Worm (Caenorhabditis elegans): ENCODE results near the gene F43C1.7.

The F43C1.7 gene

ce11 chrIII:4195306-4196008 lies 46.9 kb downstream of the F43C1.7 start:
- TF ChIP-seq hlh-8 (tag; optimal IDR thresholded peaks at IDR 0.05), result peak; percentile 94
- peak; percentile 82 for TF ChIP-seq ama-1 (optimal IDR thresholded peaks at IDR 0.05)
- TF ChIP-seq syd-9 (tag; optimal IDR thresholded peaks at IDR 0.05), result no peak

- TF ChIP-seq zip-5 (tag; optimal IDR thresholded peaks at IDR 0.05) (no peak), sox-4 (tag; optimal IDR thresholded peaks at IDR 0.05) (no peak), ceh-18 (tag; optimal IDR thresholded peaks at IDR 0.05) (no peak), ceh-31 (tag; optimal IDR thresholded peaks at IDR 0.05) (no peak), unc-55 (GFP tag; optimal IDR thresholded peaks at IDR 0.05) (no peak), pax-1 (tag; optimal IDR thresholded peaks at IDR 0.05) (no peak), ref-2 (tag; optimal IDR thresholded peaks at IDR 0.05) (no peak), ceh-48 (tag; optimal IDR thresholded peaks at IDR 0.05) (no peak), hlh-15 (tag; optimal IDR thresholded peaks at IDR 0.05) (no peak), ttx-3 (tag; optimal IDR thresholded peaks at IDR 0.05) (no peak), fax-1 (tag; optimal IDR thresholded peaks at IDR 0.05) (no peak), hlh-8 (tag; optimal IDR thresholded peaks at IDR 0.05) (no peak), lin-11 (tag; optimal IDR thresholded peaks at IDR 0.05) (no peak), Y22D7AL.16 (tag; optimal IDR thresholded peaks at IDR 0.05) (no peak)
Measured at ce11 chrIII:4194349-4195110, 47.8 kb downstream of the F43C1.7 start.

- TF ChIP-seq ceh-22 (tag; optimal IDR thresholded peaks at IDR 0.05) (no peak), pax-1 (tag; optimal IDR thresholded peaks at IDR 0.05) (peak; percentile 77), hlh-6 (tag; optimal IDR thresholded peaks at IDR 0.05) (no peak), hlh-8 (tag; optimal IDR thresholded peaks at IDR 0.05) (no peak), T23F11.4 (GFP tag; optimal IDR thresholded peaks at IDR 0.05) (no peak), ceh-2 (tag; optimal IDR thresholded peaks at IDR 0.05) (no peak), eyg-1 (tag; optimal IDR thresholded peaks at IDR 0.05) (no peak), elt-2 (tag; optimal IDR thresholded peaks at IDR 0.05) (peak; percentile 76), ttx-3 (tag; optimal IDR thresholded peaks at IDR 0.05) (no peak), lin-11 (tag; optimal IDR thresholded peaks at IDR 0.05) (no peak), ahr-1 (tag; optimal IDR thresholded peaks at IDR 0.05) (no peak), fax-1 (tag; optimal IDR thresholded peaks at IDR 0.05) (no peak), odd-2 (tag; optimal IDR thresholded peaks at IDR 0.05) (no peak), ceh-6 (GFP tag; optimal IDR thresholded peaks at IDR 0.05) (no peak), gmeb-2 (tag; optimal IDR thresholded peaks at IDR 0.05) (no peak), ceh-30 (tag; optimal IDR thresholded peaks at IDR 0.05) (no peak), C08G9.2 (tag; optimal IDR thresholded peaks at IDR 0.05) (peak; percentile 11), fkh-6 (tag; optimal IDR thresholded peaks at IDR 0.05) (no peak), hlh-15 (tag; optimal IDR thresholded peaks at IDR 0.05) (no peak), tbx-2 (tag; optimal IDR thresholded peaks at IDR 0.05) (peak; percentile 69), fkh-10 (GFP tag; optimal IDR thresholded peaks at IDR 0.05) (peak; percentile 20), ceh-48 (tag; optimal IDR thresholded peaks at IDR 0.05) (no peak), nhr-232 (tag; optimal IDR thresholded peaks at IDR 0.05) (no peak), unc-86 (tag; optimal IDR thresholded peaks at IDR 0.05) (no peak), sox-4 (tag; optimal IDR thresholded peaks at IDR 0.05) (no peak), pqm-1 (tag; optimal IDR thresholded peaks at IDR 0.05) (peak; percentile 59), pros-1 (tag; optimal IDR thresholded peaks at IDR 0.05) (no peak), unc-3 (GFP tag; conservative IDR thresholded peaks at IDR 0.05) (no peak), unc-3 (tag; optimal IDR thresholded peaks at IDR 0.05) (no peak), lim-6 (tag; optimal IDR thresholded peaks at IDR 0.05) (no peak), pat-9 (tag; optimal IDR thresholded peaks at IDR 0.05) (no peak), tbx-7 (tag; optimal IDR thresholded peaks at IDR 0.05) (no peak), syd-9 (tag; optimal IDR thresholded peaks at IDR 0.05) (no peak), elt-4 (tag; optimal IDR thresholded peaks at IDR 0.05) (no peak), zip-5 (tag; optimal IDR thresholded peaks at IDR 0.05) (no peak), ceh-9 (tag; optimal IDR thresholded peaks at IDR 0.05) (no peak), pha-4 (tag; optimal IDR thresholded peaks at IDR 0.05) (no peak), sox-2 (GFP tag; IDR thresholded peaks at IDR 0.05) (no peak; the same call in 1 of the 2 replicates), ceh-24 (tag; optimal IDR thresholded peaks at IDR 0.05) (no peak), unc-42 (tag; optimal IDR thresholded peaks at IDR 0.05) (peak; percentile 51), Y22D7AL.16 (tag; optimal IDR thresholded peaks at IDR 0.05) (no peak)
Measured at ce11 chrIII:4193659-4194103, 48.7 kb downstream of the F43C1.7 start, which contains the start of gene xbp-1. TSS of gene xbp-1 (plus strand) at chrIII:4193809.
